Fruit fly (Drosophila melanogaster): ENCODE measurements around the gene CG4592.

The CG4592 gene

dm6 chr2L:9937908-9938307, 16.5 kb downstream of the CG4592 start, which contains the start of gene Arglu1 (continued):
- TF ChIP-seq Hr51 (GFP tag; optimal IDR thresholded peaks at IDR 0.05) (peak in 1 of 2 experiments; percentile 6), wor (GFP tag; IDR thresholded peaks at IDR 0.05) (no peak), Sry-δ (GFP tag; optimal IDR thresholded peaks at IDR 0.05) (peak; percentile 2), dpn (GFP tag; optimal IDR thresholded peaks at IDR 0.05) (no peak), lbe (GFP tag; optimal IDR thresholded peaks at IDR 0.05) (peak; percentile 29), sob (GFP tag; IDR thresholded peaks at IDR 0.05) (peak; percentile 57; the same call in 1 of the 2 replicates), CHES-1-like (GFP tag; optimal IDR thresholded peaks at IDR 0.05) (peak; percentile 39), BtbVII (GFP tag; optimal IDR thresholded peaks at IDR 0.05) (no peak), lmd (GFP tag; IDR thresholded peaks at IDR 0.05) (peak; percentile 26; the same call in 1 of the 2 replicates), gsb (GFP tag; IDR thresholded peaks at IDR 0.05) (no peak), Spps (tag; optimal IDR thresholded peaks at IDR 0.05) (no peak), CG12391 (tag; optimal IDR thresholded peaks at IDR 0.05) (no peak), prd (optimal IDR thresholded peaks at IDR 0.05) (no peak), prd (GFP tag; IDR thresholded peaks at IDR 0.05) (no peak), ewg (GFP tag; optimal IDR thresholded peaks at IDR 0.05) (no peak), dati (GFP tag; IDR thresholded peaks at IDR 0.05) (no peak), CG7928 (GFP tag; optimal IDR thresholded peaks at IDR 0.05) (no peak), CG14860 (GFP tag; IDR thresholded peaks at IDR 0.05; ENCODE audit: partially characterized antibody) (no peak), CG34376 (GFP tag; optimal IDR thresholded peaks at IDR 0.05) (no peak), Oaz (GFP tag; IDR thresholded peaks at IDR 0.05) (no peak), YL-1 (GFP tag; optimal IDR thresholded peaks at IDR 0.05) (peak; percentile 55), Ets97D (GFP tag; optimal IDR thresholded peaks at IDR 0.05) (peak; percentile 37), CG13287 (GFP tag; IDR thresholded peaks at IDR 0.05; ENCODE audit: partially characterized antibody) (peak; percentile 36; the same call in 1 of the 2 replicates), pzg (GFP tag; optimal IDR thresholded peaks at IDR 0.05) (peak; percentile 60), MESR4 (GFP tag; optimal IDR thresholded peaks at IDR 0.05) (peak; percentile 85), CG31441 (GFP tag; IDR thresholded peaks at IDR 0.05) (no peak), tna (GFP tag; IDR thresholded peaks at IDR 0.05; ENCODE audit: partially characterized antibody) (no peak), CG10979 (tag; optimal IDR thresholded peaks at IDR 0.05) (no peak), eyg (GFP tag; optimal IDR thresholded peaks at IDR 0.05) (peak; percentile 25), D19B (GFP tag; optimal IDR thresholded peaks at IDR 0.05) (no peak), D (optimal IDR thresholded peaks at IDR 0.05) (no peak), D (GFP tag; optimal IDR thresholded peaks at IDR 0.05) (no peak), CG2116 (GFP tag; optimal IDR thresholded peaks at IDR 0.05) (peak; percentile 0), MTF-1 (GFP tag; optimal IDR thresholded peaks at IDR 0.05; ENCODE audit: borderline replicate concordance) (no peak), Rx (GFP tag; IDR thresholded peaks at IDR 0.05) (no peak), Opbp (GFP tag; IDR thresholded peaks at IDR 0.05; ENCODE audit: partially characterized antibody) (no peak), NFAT (GFP tag; IDR thresholded peaks at IDR 0.05) (peak; percentile 34; the same call in 1 of the 2 replicates), pan (optimal IDR thresholded peaks at IDR 0.05) (no peak), pan (GFP tag; optimal IDR thresholded peaks at IDR 0.05 in 1 of 2, IDR thresholded peaks at IDR 0.05 in 1 of 2) (peak in 1 of 2 experiments; percentile 41)

DNA sequence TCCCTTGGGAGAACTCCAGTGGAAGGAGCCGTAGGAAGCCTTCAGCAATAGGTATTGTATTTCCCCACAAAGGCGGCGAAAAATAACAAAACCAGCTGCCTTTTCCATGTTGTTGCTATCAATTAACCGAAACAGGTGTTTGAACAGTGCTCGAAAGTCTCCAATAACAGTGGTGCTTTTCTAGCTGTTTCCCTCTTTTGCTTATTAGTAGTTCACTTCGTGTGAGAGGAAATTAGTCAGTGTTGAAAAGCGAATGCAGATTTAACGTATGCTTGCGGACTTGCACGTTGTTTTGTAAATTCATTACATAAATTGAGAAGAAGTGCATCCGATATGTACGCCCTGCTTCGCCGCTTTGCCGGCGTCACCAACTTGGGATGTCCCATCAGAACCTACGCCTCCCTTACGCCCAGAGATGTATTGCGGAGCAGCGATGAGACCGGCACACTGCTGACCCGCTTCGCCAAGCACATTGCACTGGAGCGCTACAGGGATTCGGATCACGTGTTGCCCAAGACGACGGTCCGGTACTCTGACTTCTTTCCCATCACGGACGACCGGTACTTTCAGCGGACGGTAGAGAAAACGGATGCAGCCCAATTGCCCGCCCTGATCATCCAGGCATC, 17.3 kb downstream of the CG4592 start, which contains the start of the genes Datp and CG4619:
TSS of gene Datp (minus strand) at position 160 of the 626 bp plus-strand sequence.
TSS of gene CG4619 (plus strand) at position 233 of the 626 bp plus-strand sequence.
- no peak for TF ChIP-seq zen2 (GFP tag; IDR thresholded peaks at IDR 0.05; ENCODE audit: partially characterized antibody)
- no peak for TF ChIP-seq CG30403 (GFP tag; optimal IDR thresholded peaks at IDR 0.05)
- no peak for TF ChIP-seq CG10321 (GFP tag; IDR thresholded peaks at IDR 0.05)
- peak; percentile 16 for TF ChIP-seq CG6813 (GFP tag; optimal IDR thresholded peaks at IDR 0.05)
- TF ChIP-seq HmgZ (tag; optimal IDR thresholded peaks at IDR 0.05): peak; percentile 87
- TF ChIP-seq BtbVII (GFP tag; optimal IDR thresholded peaks at IDR 0.05): no peak
- no peak for TF ChIP-seq ash1 (GFP tag; optimal IDR thresholded peaks at IDR 0.05)
- no peak for TF ChIP-seq CG4730 (GFP tag; IDR thresholded peaks at IDR 0.05)
- no peak for TF ChIP-seq dati (GFP tag; IDR thresholded peaks at IDR 0.05)
- no peak for TF ChIP-seq CG8388 (GFP tag; optimal IDR thresholded peaks at IDR 0.05)
- no peak for TF ChIP-seq CG15479 (GFP tag; optimal IDR thresholded peaks at IDR 0.05)
- peak; percentile 32; the same call in 1 of the 2 replicates for TF ChIP-seq E2f2 (GFP tag; IDR thresholded peaks at IDR 0.05)
- TF ChIP-seq Opbp (GFP tag; IDR thresholded peaks at IDR 0.05; ENCODE audit: partially characterized antibody): no peak
- no peak for TF ChIP-seq corto (GFP tag; optimal IDR thresholded peaks at IDR 0.05)
- no peak for TF ChIP-seq sens-2 (GFP tag; IDR thresholded peaks at IDR 0.05)
